Fruit fly (Drosophila melanogaster) whole organism, larva: ENCODE measurements around the gene hh.

Experiments used
- noc ChIP-seq: fragments of 200-800 bp; sonication (Bioruptor generic); optimal IDR thresholded peaks from 3 replicates; lab custom pipeline; 2019; ENCODE audit warnings: missing biosample characterization, mild to moderate bottlenecking, missing genetic modification characterization, moderate library complexity

Gene hh

dm6 chr3R:23119873-23120272 lies 21.8 kb downstream of the hh start:
- peak; percentile 3 for TF ChIP-seq noc (tag; lab: Kevin White, UChicago)

- TF ChIP-seq noc (tag; lab: Kevin White, UChicago), result no peak
These were observed 23.8 kb downstream of the hh start, which contains the start of the genes Rassf and CenB1A for dm6 chr3R:23117683-23118470. TSS of gene Rassf (minus strand) at chr3R:23117931. TSS of gene CenB1A (plus strand) at chr3R:23118400.

dm6 chr3R:23112680-23113362 lies 28.9 kb downstream of the hh start, which contains the start of gene Cow:
TSS of gene Cow (minus strand) at chr3R:23112730.
- no peak for TF ChIP-seq noc (tag; lab: Kevin White, UChicago)

dm6 chr3R:23110724-23111123 lies 31.0 kb downstream of the hh start:
- TF ChIP-seq noc (tag; lab: Kevin White, UChicago), result no peak

dm6 chr3R:23099233-23099632 lies 42.5 kb downstream of the hh start, which contains the start of gene CG6738:
TSS of gene CG6738 (plus strand) at chr3R:23099533.
- TF ChIP-seq noc (tag; lab: Kevin White, UChicago), result no peak

- TF ChIP-seq noc (tag; lab: Kevin White, UChicago), result peak; percentile 32
These were observed 44.4 kb downstream of the hh start, which contains the start of gene CG6733 for dm6 chr3R:23097197-23097809. TSS of gene CG6733 (plus strand) at chr3R:23097728.

- no peak for TF ChIP-seq noc (tag; lab: Kevin White, UChicago)
These were observed 46.4 kb downstream of the hh start, which contains the start of gene CG17109 for dm6 chr3R:23095346-23095745. TSS of gene CG17109 (plus strand) at chr3R:23095690.

dm6 chr3R:23091586-23092228 lies 50.0 kb downstream of the hh start, which contains the start of the genes CG17110 and CG6726:
TSS of gene CG17110 (plus strand) at chr3R:23091724.
TSS of gene CG6726 (plus strand) at chr3R:23091724.
- TF ChIP-seq noc (tag; lab: Kevin White, UChicago), result peak; percentile 39

dm6 chr3R:23088252-23088651 lies 53.5 kb downstream of the hh start:
- no peak for TF ChIP-seq noc (tag; lab: Kevin White, UChicago)

dm6 chr3R:23081265-23081664 lies 60.4 kb downstream of the hh start:
- no peak for TF ChIP-seq noc (tag; lab: Kevin White, UChicago)
